Fruit fly (Drosophila melanogaster) whole organism, prepupa: Measurements from ENCODE around the gene mre11.

Source experiments
- Blimp-1 ChIP-seq: fragments of 200-800 bp; sonication (Bioruptor generic); optimal IDR thresholded peaks from 3 replicates; lab custom pipeline; 2017; ENCODE audit warnings: missing biosample characterization, missing genetic modification characterization, mild to moderate bottlenecking, moderate library complexity, missing genetic modification reagents
- CG10631 ChIP-seq: fragments of 200-800 bp; sonication (Bioruptor generic); optimal IDR thresholded peaks from 2 replicates; lab custom pipeline; 2016; ENCODE audit warnings: missing biosample characterization, missing genetic modification characterization
- CG10669 ChIP-seq: fragments of 200-800 bp; sonication (Bioruptor generic); optimal IDR thresholded peaks from 3 replicates; lab custom pipeline; 2018; ENCODE audit warnings: missing biosample characterization, mild to moderate bottlenecking, missing genetic modification characterization, moderate library complexity
- CG11762 ChIP-seq: fragments of 200-800 bp; sonication (Bioruptor generic); optimal IDR thresholded peaks from 3 replicates; lab custom pipeline; 2016; ENCODE audit warnings: missing biosample characterization, missing genetic modification characterization; ENCODE audit not compliant: insufficient read depth
- CG11902 ChIP-seq: fragments of 200-800 bp; sonication (Bioruptor generic); optimal IDR thresholded peaks from 3 replicates; lab custom pipeline; 2016; ENCODE audit warnings: missing biosample characterization, missing genetic modification characterization
- CG15336 ChIP-seq: fragments of 200-800 bp; sonication (Bioruptor generic); IDR thresholded peaks from 2 replicates; pipeline ENCODE4 v1.3.6; 2022; ENCODE audit warnings: missing biosample characterization, missing genetic modification characterization
- CG1621 ChIP-seq: fragments of 200-800 bp; sonication (Bioruptor generic); optimal IDR thresholded peaks from 3 replicates; lab custom pipeline; 2018; ENCODE audit warnings: missing biosample characterization, mild to moderate bottlenecking, missing genetic modification characterization
- CG16779 ChIP-seq: fragments of 200-800 bp; sonication (Bioruptor generic); optimal IDR thresholded peaks from 3 replicates; lab custom pipeline; 2017; ENCODE audit warnings: missing biosample characterization, mild to moderate bottlenecking, missing genetic modification characterization
- CG3032 ChIP-seq: fragments of 200-800 bp; optimal IDR thresholded peaks from 2 replicates; lab custom pipeline; 2019; ENCODE audit warnings: missing biosample characterization, mild to moderate bottlenecking, missing genetic modification characterization, moderate library complexity
- CG32006 ChIP-seq: fragments of 200-800 bp; sonication (Bioruptor generic); optimal IDR thresholded peaks from 3 replicates; lab custom pipeline; 2017; ENCODE audit warnings: missing biosample characterization, mild to moderate bottlenecking, missing genetic modification characterization
- CG34406 ChIP-seq: fragments of 200-800 bp; sonication (Bioruptor generic); optimal IDR thresholded peaks from 3 replicates; lab custom pipeline; 2016; ENCODE audit warnings: missing biosample characterization, missing genetic modification characterization
- CG4318 ChIP-seq: fragments of 200-800 bp; sonication (Bioruptor generic); optimal IDR thresholded peaks from 3 replicates; lab custom pipeline; 2017; ENCODE audit warnings: missing biosample characterization, mild to moderate bottlenecking, missing genetic modification characterization
- CG6163 ChIP-seq: fragments of 200-800 bp; sonication (Bioruptor generic); IDR thresholded peaks from 3 replicates; pipeline ENCODE4 v1.3.6; 2022; ENCODE audit warnings: missing biosample characterization, missing genetic modification characterization
- CG6276 ChIP-seq: fragments of 200-800 bp; sonication (Bioruptor generic); optimal IDR thresholded peaks from 2 replicates; lab custom pipeline; 2017; ENCODE audit warnings: missing biosample characterization, mild to moderate bottlenecking, missing genetic modification characterization
- CG6792 ChIP-seq: fragments of 200-800 bp; sonication (Bioruptor generic); optimal IDR thresholded peaks from 3 replicates; lab custom pipeline; 2016; ENCODE audit warnings: missing biosample characterization, missing genetic modification characterization
- CG6854 ChIP-seq: fragments of 200-800 bp; sonication (Bioruptor generic); optimal IDR thresholded peaks from 2 replicates; lab custom pipeline; 2017; ENCODE audit warnings: missing biosample characterization, mild to moderate bottlenecking, missing genetic modification characterization
- CG7368 ChIP-seq: fragments of 200-800 bp; sonication (Bioruptor generic); optimal IDR thresholded peaks from 3 replicates; lab custom pipeline; 2016; ENCODE audit warnings: missing biosample characterization, missing genetic modification characterization
- CG8319 ChIP-seq: fragments of 200-800 bp; sonication (Bioruptor generic); optimal IDR thresholded peaks from 3 replicates; lab custom pipeline; 2016; ENCODE audit warnings: missing biosample characterization, missing genetic modification characterization
- CG9139 ChIP-seq: fragments of 200-800 bp; sonication (Bioruptor generic); optimal IDR thresholded peaks from 3 replicates; lab custom pipeline; 2017; ENCODE audit warnings: missing biosample characterization, mild to moderate bottlenecking, missing genetic modification characterization
- Eip78C ChIP-seq: fragments of 200-800 bp; sonication (Bioruptor generic); peaks from one replicate; lab custom pipeline; 2016; ENCODE audit warnings: missing biosample characterization, missing genetic modification characterization
- Eip93F ChIP-seq: fragments of 200-800 bp; sonication (Bioruptor generic); optimal IDR thresholded peaks from 2 replicates; lab custom pipeline; 2016; ENCODE audit warnings: missing biosample characterization, mild to moderate bottlenecking, missing genetic modification characterization
- Ets21C ChIP-seq: fragments of 200-800 bp; sonication (Bioruptor generic); optimal IDR thresholded peaks from 3 replicates; lab custom pipeline; 2016; ENCODE audit warnings: missing biosample characterization, missing genetic modification characterization
- Ets96B ChIP-seq: fragments of 200-800 bp; optimal IDR thresholded peaks from 2 replicates; lab custom pipeline; 2019; ENCODE audit warnings: missing biosample characterization, mild to moderate bottlenecking, missing genetic modification characterization, moderate library complexity
- Gug ChIP-seq: fragments of 200-800 bp; sonication (Bioruptor generic); IDR thresholded peaks from 2 replicates; pipeline ENCODE4 v1.3.6; 2022; ENCODE audit warnings: missing biosample characterization, missing genetic modification characterization
- Hr38 ChIP-seq: sonication (Bioruptor generic); optimal IDR thresholded peaks from 2 replicates; lab custom pipeline; 2016; ENCODE audit warnings: missing biosample characterization, missing genetic modification characterization
- Hr39 ChIP-seq: fragments of 200-800 bp; sonication (Bioruptor generic); optimal IDR thresholded peaks from 2 replicates; lab custom pipeline; 2016; ENCODE audit warnings: missing biosample characterization, missing genetic modification characterization
- Hr4 ChIP-seq: fragments of 200-800 bp; sonication (Bioruptor generic); optimal IDR thresholded peaks from 3 replicates; lab custom pipeline; 2016; ENCODE audit warnings: missing biosample characterization, missing genetic modification characterization
- Lpt ChIP-seq: fragments of 200-800 bp; sonication (Bioruptor generic); optimal IDR thresholded peaks from 3 replicates; lab custom pipeline; 2016; ENCODE audit warnings: missing biosample characterization, missing genetic modification characterization
- Met ChIP-seq: fragments of 200-800 bp; sonication (Bioruptor generic); optimal IDR thresholded peaks from 3 replicates; lab custom pipeline; 2016; ENCODE audit warnings: missing biosample characterization, missing genetic modification characterization
- OdsH ChIP-seq: fragments of 200-800 bp; sonication (Bioruptor generic); optimal IDR thresholded peaks from 3 replicates; lab custom pipeline; 2016; ENCODE audit warnings: missing biosample characterization, missing genetic modification characterization
- Smox ChIP-seq: fragments of 200-800 bp; sonication (Bioruptor generic); optimal IDR thresholded peaks from 3 replicates; lab custom pipeline; 2016; ENCODE audit warnings: missing biosample characterization, missing genetic modification characterization
- Sox102F ChIP-seq: fragments of 200-800 bp; sonication (Bioruptor generic); optimal IDR thresholded peaks from 2 replicates; lab custom pipeline; 2016; ENCODE audit warnings: missing biosample characterization, mild to moderate bottlenecking, missing genetic modification characterization
- Sox14 ChIP-seq: fragments of 200-800 bp; sonication (Bioruptor generic); optimal IDR thresholded peaks from 3 replicates; lab custom pipeline; 2016; ENCODE audit warnings: missing biosample characterization, missing genetic modification characterization
- Sox15 ChIP-seq: fragments of 200-800 bp; sonication (Bioruptor generic); optimal IDR thresholded peaks from 3 replicates; lab custom pipeline; 2016; ENCODE audit warnings: missing biosample characterization, missing genetic modification characterization
- achi ChIP-seq: fragments of 200-800 bp; sonication (Bioruptor generic); optimal IDR thresholded peaks from 3 replicates; lab custom pipeline; 2016; ENCODE audit warnings: missing biosample characterization, missing genetic modification characterization
- acj6 ChIP-seq: fragments of 200-800 bp; sonication (Bioruptor generic); optimal IDR thresholded peaks from 3 replicates; lab custom pipeline; 2016; ENCODE audit warnings: missing biosample characterization, missing genetic modification characterization
- cyc ChIP-seq: fragments of 200-800 bp; sonication (Bioruptor generic); optimal IDR thresholded peaks from 3 replicates; lab custom pipeline; 2016; ENCODE audit warnings: missing biosample characterization, missing genetic modification characterization
- dac ChIP-seq: fragments of 200-800 bp; sonication (Bioruptor generic); optimal IDR thresholded peaks from 2 replicates; lab custom pipeline; 2017; ENCODE audit warnings: missing biosample characterization, mild to moderate bottlenecking, missing genetic modification characterization
- dsx ChIP-seq: fragments of 200-800 bp; optimal IDR thresholded peaks from 3 replicates; lab custom pipeline; 2019; ENCODE audit warnings: missing biosample characterization, mild to moderate bottlenecking, missing genetic modification characterization, moderate library complexity; ENCODE audit not compliant: poor library complexity, severe bottlenecking
- esn ChIP-seq: fragments of 200-800 bp; sonication (Bioruptor generic); optimal IDR thresholded peaks from 2 replicates; lab custom pipeline; 2016; ENCODE audit warnings: missing biosample characterization, mild to moderate bottlenecking, missing genetic modification characterization, moderate library complexity
- fd59A ChIP-seq: fragments of 200-800 bp; sonication (Bioruptor generic); optimal IDR thresholded peaks from 2 replicates; lab custom pipeline; 2017; ENCODE audit warnings: missing biosample characterization, mild to moderate bottlenecking, missing genetic modification characterization, missing genetic modification reagents
- fd85E ChIP-seq: fragments of 200-800 bp; sonication (Bioruptor generic); optimal IDR thresholded peaks from 3 replicates; lab custom pipeline; 2016; ENCODE audit warnings: missing biosample characterization, missing genetic modification characterization
- fkh ChIP-seq: fragments of 200-800 bp; sonication (Bioruptor generic); optimal IDR thresholded peaks from 3 replicates; lab custom pipeline; 2017; ENCODE audit warnings: missing biosample characterization, mild to moderate bottlenecking, missing genetic modification characterization, moderate library complexity
- lz ChIP-seq: fragments of 200-800 bp; sonication (Bioruptor generic); optimal IDR thresholded peaks from 3 replicates; lab custom pipeline; 2016; ENCODE audit warnings: missing biosample characterization, missing genetic modification characterization
- net ChIP-seq: fragments of 200-800 bp; sonication (Bioruptor generic); optimal IDR thresholded peaks from 3 replicates; lab custom pipeline; 2016; ENCODE audit warnings: missing biosample characterization, missing genetic modification characterization
- pdm3 ChIP-seq: fragments of 200-800 bp; sonication (Bioruptor generic); optimal IDR thresholded peaks from 3 replicates; lab custom pipeline; 2016; ENCODE audit warnings: missing biosample characterization, missing genetic modification characterization
- topi ChIP-seq: fragments of 200-800 bp; sonication (Bioruptor generic); optimal IDR thresholded peaks from 3 replicates; lab custom pipeline; 2016; ENCODE audit warnings: missing biosample characterization, missing genetic modification characterization
- vri ChIP-seq: fragments of 200-800 bp; sonication (Bioruptor generic); optimal IDR thresholded peaks from 3 replicates; lab custom pipeline; 2016; ENCODE audit warnings: missing biosample characterization, mild to moderate bottlenecking, missing genetic modification characterization

The mre11 gene

DNA sequence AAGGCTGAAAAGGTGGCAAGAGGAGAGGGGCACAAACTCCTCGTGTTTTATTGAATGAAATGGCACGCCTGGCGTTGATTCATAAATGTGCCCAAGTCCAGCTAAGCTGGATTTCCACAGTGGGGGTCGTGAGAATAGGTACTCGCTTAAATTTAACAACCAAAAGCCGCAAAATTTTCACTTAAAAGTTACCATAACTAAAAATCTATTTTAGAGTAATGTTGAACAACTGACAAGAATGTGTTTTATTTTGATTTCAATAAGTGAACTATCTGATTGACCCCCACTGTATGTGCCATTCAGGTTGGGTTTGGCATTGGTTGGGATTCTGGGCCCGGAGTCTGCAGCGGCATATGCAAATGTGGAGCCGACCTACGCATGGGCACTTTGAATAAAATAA is 42.0 kb downstream of the mre11 start (continued):
- TF ChIP-seq fd59A (GFP tag; lab: Kevin White, UChicago) (peak; percentile 94), Blimp-1 (peak; percentile 59), achi (peak; percentile 93), Eip78C (GFP tag; lab: Kevin White, UChicago) (peak; percentile 98), CG1621 (tag; lab: Kevin White, UChicago) (peak; percentile 96), Sox15 (peak; percentile 82), CG6276 (GFP tag; lab: Kevin White, UChicago) (peak; percentile 92), CG10631 (GFP tag; lab: Kevin White, UChicago) (peak; percentile 96), vri (GFP tag; lab: Kevin White, UChicago) (peak; percentile 92), dsx (GFP tag; lab: Kevin White, UChicago) (peak; percentile 93), Met (peak; percentile 91), CG16779 (peak; percentile 87), CG8319 (GFP tag; lab: Kevin White, UChicago) (peak; percentile 82), esn (GFP tag; lab: Kevin White, UChicago) (peak; percentile 94), Sox102F (GFP tag; lab: Kevin White, UChicago) (peak; percentile 93), pdm3 (peak; percentile 95), CG3032 (peak; percentile 94), CG34406 (GFP tag; lab: Kevin White, UChicago) (peak; percentile 91), CG4318 (GFP tag; lab: Kevin White, UChicago) (peak; percentile 86), CG15336 (GFP tag; lab: Robert Waterston, UW) (peak; percentile 97), CG11902 (GFP tag; lab: Kevin White, UChicago) (peak; percentile 86), CG6792 (GFP tag; lab: Kevin White, UChicago) (peak; percentile 93)

DNA sequence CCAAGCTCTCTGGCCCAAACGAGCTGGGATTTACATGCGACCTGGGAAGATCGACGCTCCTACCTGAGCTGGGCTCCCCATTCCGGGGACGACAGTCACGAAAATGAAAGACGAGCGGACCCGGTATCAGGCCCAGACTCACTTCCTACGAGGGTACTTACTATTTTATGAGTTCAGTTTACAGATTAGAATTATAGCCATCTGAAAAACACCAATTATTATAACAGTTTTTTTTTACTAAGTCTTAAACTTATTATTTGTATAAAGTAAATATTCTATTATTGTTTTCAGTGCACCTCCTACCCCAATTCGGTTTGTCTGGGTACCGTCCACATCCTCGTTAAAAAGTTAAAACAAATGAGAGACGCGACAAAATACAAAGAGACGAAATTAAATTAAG is 44.5 kb downstream of the mre11 start:
- TF ChIP-seq Sox15 (peak; percentile 11), esn (GFP tag; lab: Kevin White, UChicago) (no peak), acj6 (GFP tag; lab: Kevin White, UChicago) (peak; percentile 16), Ets96B (peak; percentile 46), fkh (GFP tag; lab: Kevin White, UChicago) (no peak), CG8319 (GFP tag; lab: Kevin White, UChicago) (peak; percentile 19), pdm3 (no peak), vri (GFP tag; lab: Kevin White, UChicago) (no peak), Blimp-1 (no peak), achi (peak; percentile 52), CG3032 (peak; percentile 41), Sox14 (GFP tag; lab: Kevin White, UChicago) (no peak), Eip93F (GFP tag; lab: Kevin White, UChicago) (no peak), dac (GFP tag; lab: Kevin White, UChicago) (no peak), CG7368 (GFP tag; lab: Kevin White, UChicago) (peak; percentile 16), Hr39 (GFP tag; lab: Kevin White, UChicago) (no peak), Hr38 (no peak), CG34406 (GFP tag; lab: Kevin White, UChicago) (peak; percentile 15), Lpt (GFP tag; lab: Kevin White, UChicago) (no peak), CG15336 (GFP tag; lab: Robert Waterston, UW) (no peak), CG6276 (GFP tag; lab: Kevin White, UChicago) (no peak), CG16779 (no peak), Gug (GFP tag; lab: Robert Waterston, UW) (no peak), Eip78C (GFP tag; lab: Kevin White, UChicago) (peak; percentile 84), CG32006 (GFP tag; lab: Kevin White, UChicago) (no peak), topi (GFP tag; lab: Kevin White, UChicago) (peak; percentile 60), CG1621 (tag; lab: Kevin White, UChicago) (no peak), fd85E (GFP tag; lab: Kevin White, UChicago) (no peak), dsx (GFP tag; lab: Kevin White, UChicago) (peak; percentile 28), Smox (GFP tag; lab: Kevin White, UChicago) (no peak), CG10669 (peak; percentile 34), cyc (peak; percentile 69), net (no peak), CG11762 (GFP tag; lab: Kevin White, UChicago) (no peak), CG6163 (peak; percentile 83), Hr4 (no peak), OdsH (peak; percentile 15), lz (GFP tag; lab: Kevin White, UChicago) (peak; percentile 39), Sox102F (GFP tag; lab: Kevin White, UChicago) (no peak), CG6854 (GFP tag; lab: Kevin White, UChicago) (no peak), CG11902 (GFP tag; lab: Kevin White, UChicago) (peak; percentile 69), Ets21C (GFP tag; lab: Kevin White, UChicago) (no peak), CG9139 (GFP tag; lab: Kevin White, UChicago) (no peak)
